Worm (Caenorhabditis elegans) whole organism, young adult: ENCODE data around the gene R11F4.1.

Source experiments
- F23B12.7 ChIP-seq: sonication (generic microtip); optimal IDR thresholded peaks from 2 replicates; lab custom pipeline; 2017; ENCODE audit warnings: missing genetic modification characterization, mild to moderate bottlenecking, missing compliant biosample characterization, antibody characterized with exemption, moderate library complexity; ENCODE audit not compliant: insufficient read depth
- F52B5.7 ChIP-seq: sonication (generic microtip); optimal IDR thresholded peaks from 2 replicates; lab custom pipeline; 2016; ENCODE audit warnings: mild to moderate bottlenecking, missing genetic modification characterization, missing compliant biosample characterization
- Y95B8A.8 ChIP-seq: fragments of 200-800 bp; sonication (Bioruptor generic); IDR thresholded peaks from 2 replicates; pipeline ENCODE4 v1.3.6; 2022; ENCODE audit warnings: missing genetic modification reagents, missing genetic modification characterization, missing compliant biosample characterization
- ceh-100 ChIP-seq: fragments of 200-800 bp; sonication (Bioruptor generic); IDR thresholded peaks from 2 replicates; pipeline ENCODE4 v1.3.6; 2022; ENCODE audit warnings: missing genetic modification reagents, missing genetic modification characterization, missing compliant biosample characterization
- ceh-91 ChIP-seq: fragments of 200-800 bp; sonication (Bioruptor generic); IDR thresholded peaks from 2 replicates; pipeline ENCODE4 v1.3.6; 2022; ENCODE audit warnings: missing genetic modification reagents, missing genetic modification characterization, missing compliant biosample characterization
- hmg-1.2 ChIP-seq: fragments of 200-800 bp; sonication (Bioruptor generic); IDR thresholded peaks from 2 replicates; pipeline ENCODE4 v1.3.6; 2022; ENCODE audit warnings: missing genetic modification reagents, missing genetic modification characterization, missing compliant biosample characterization
- let-607 ChIP-seq, 2 experiments: fragments of 200-800 bp in 1 of 2; sonication (Bioruptor generic) in 1 of 2; sonication (generic microtip) in 1 of 2; optimal IDR thresholded peaks; 2 replicates each; lab custom pipeline; 2016 to 2018; ENCODE audit warnings: mild to moderate bottlenecking in 2 of 2, missing compliant biosample characterization in 2 of 2, missing genetic modification characterization in 2 of 2, moderate library complexity in 2 of 2, missing genotype in 1 of 2
- lir-1 ChIP-seq: fragments of 200-800 bp; sonication (Bioruptor generic); conservative IDR thresholded peaks from 2 replicates; pipeline ENCODE4 v1.3.6; 2022; ENCODE audit warnings: missing genetic modification reagents, missing genetic modification characterization, missing compliant biosample characterization
- lsl-1 ChIP-seq: fragments of 200-800 bp; sonication (Bioruptor generic); optimal IDR thresholded peaks from 2 replicates; lab custom pipeline; 2018; ENCODE audit warnings: mild to moderate bottlenecking, missing genetic modification characterization, moderate library complexity, missing compliant biosample characterization
- nhr-27 ChIP-seq: fragments of 200-800 bp; sonication (Bioruptor generic); optimal IDR thresholded peaks from 2 replicates; lab custom pipeline; 2018; ENCODE audit warnings: mild to moderate bottlenecking, missing genetic modification characterization, moderate library complexity, missing compliant biosample characterization
- rec-8 ChIP-seq, 2 experiments: sonication (generic microtip); optimal IDR thresholded peaks; 2 replicates each; lab custom pipeline; 2016; ENCODE audit warnings: mild to moderate bottlenecking in 2 of 2, missing genetic modification characterization in 2 of 2, missing genetic modification reagents in 2 of 2, missing genotype in 2 of 2, missing biosample characterization in 1 of 2, missing compliant biosample characterization in 1 of 2, moderate library complexity in 1 of 2

DNA sequence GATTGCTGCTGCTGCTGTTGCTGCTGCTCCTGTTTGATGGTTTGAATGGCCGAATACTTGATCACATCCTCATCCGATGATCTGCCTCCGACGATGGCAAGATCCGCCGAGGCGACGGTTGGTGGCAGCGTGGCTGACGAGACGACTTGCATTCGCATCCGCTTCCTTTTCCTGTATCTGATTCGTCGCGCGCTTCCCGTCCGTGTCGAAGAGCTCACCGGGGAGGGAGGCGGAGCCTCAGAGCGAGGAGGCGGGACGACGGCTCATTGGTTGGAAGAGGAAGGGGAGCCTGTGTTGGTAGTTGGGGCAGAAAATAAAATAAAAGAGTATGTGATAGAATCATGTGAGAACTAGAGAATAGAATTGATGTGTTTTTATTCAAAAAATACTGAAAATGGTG lies 43.0 kb downstream of the R11F4.1 start:
- TF ChIP-seq lsl-1 (no peak), Y95B8A.8 (GFP tag; lab: Robert Waterston, UW) (no peak), hmg-1.2 (GFP tag; lab: Robert Waterston, UW) (no peak), F52B5.7 (tag; lab: Kevin White, UChicago) (no peak), ceh-100 (GFP tag; lab: Robert Waterston, UW) (no peak), rec-8 (tag; optimal IDR thresholded peaks at IDR 0.05; lab: Kevin White, UChicago) (no peak), nhr-27 (tag; lab: Kevin White, UChicago) (no peak), F23B12.7 (no peak), ceh-91 (GFP tag; lab: Robert Waterston, UW) (no peak), let-607 (tag; optimal IDR thresholded peaks at IDR 0.05; lab: Kevin White, UChicago) (no peak), lir-1 (no peak)
